Fruit fly (Drosophila melanogaster) whole organism, embryonic: Measurements from ENCODE around the gene hang.

Source experiments
- Aef1 ChIP-seq: fragments of 200-800 bp; sonication (Bioruptor generic); IDR thresholded peaks from 3 replicates; pipeline ENCODE4 v1.3.6; 2022; ENCODE audit warnings: missing biosample characterization, missing genetic modification characterization
- Atf-2 ChIP-seq: fragments of 200-800 bp; sonication (Bioruptor generic); optimal IDR thresholded peaks from 2 replicates; lab custom pipeline; 2016; ENCODE audit warnings: missing biosample characterization, missing genetic modification characterization
- Bgb ChIP-seq: fragments of 200-800 bp; sonication (Bioruptor generic); IDR thresholded peaks from 2 replicates; pipeline ENCODE4 v1.3.6; 2022; ENCODE audit warnings: missing biosample characterization, missing genetic modification characterization; ENCODE audit not compliant: partially characterized antibody
- CG10147 ChIP-seq: fragments of 200-800 bp; sonication (Bioruptor generic); optimal IDR thresholded peaks from 2 replicates; lab custom pipeline; 2019; ENCODE audit warnings: missing biosample characterization, mild to moderate bottlenecking, missing genetic modification characterization, moderate library complexity
- CG1024 ChIP-seq: fragments of 200-800 bp; sonication (Bioruptor generic); IDR thresholded peaks from 2 replicates; pipeline ENCODE4 v1.3.6; 2022; ENCODE audit warnings: missing biosample characterization, missing genetic modification characterization
- CG12942 ChIP-seq: fragments of 200-800 bp; sonication (Bioruptor generic); optimal IDR thresholded peaks from 3 replicates; lab custom pipeline; 2016; ENCODE audit warnings: missing biosample characterization, missing genetic modification characterization
- CG13123 ChIP-seq: fragments of 200-800 bp; sonication (Bioruptor generic); optimal IDR thresholded peaks from 2 replicates; lab custom pipeline; 2016; ENCODE audit warnings: missing biosample characterization, missing genetic modification characterization
- CG1603 ChIP-seq: fragments of 200-800 bp; sonication (Bioruptor generic); optimal IDR thresholded peaks from 2 replicates; lab custom pipeline; 2019; ENCODE audit warnings: missing biosample characterization, mild to moderate bottlenecking, missing genetic modification characterization, moderate library complexity
- CG17802 ChIP-seq: fragments of 200-800 bp; sonication (Bioruptor generic); optimal IDR thresholded peaks from 2 replicates; lab custom pipeline; 2018; ENCODE audit warnings: missing biosample characterization, mild to moderate bottlenecking, missing genetic modification characterization, moderate library complexity
- CG17829 ChIP-seq: fragments of 200-800 bp; optimal IDR thresholded peaks from 2 replicates; lab custom pipeline; 2019; ENCODE audit warnings: missing biosample characterization, mild to moderate bottlenecking, missing genetic modification characterization, moderate library complexity
- CG2712 ChIP-seq: fragments of 200-800 bp; optimal IDR thresholded peaks from 3 replicates; lab custom pipeline; 2019; ENCODE audit warnings: missing biosample characterization, mild to moderate bottlenecking, missing genetic modification characterization, moderate library complexity
- CG2889 ChIP-seq: fragments of 200-800 bp; sonication (Bioruptor generic); IDR thresholded peaks from 3 replicates; pipeline ENCODE4 v1.3.6; 2022; ENCODE audit warnings: missing biosample characterization, missing genetic modification characterization
- CG30403 ChIP-seq: fragments of 200-800 bp; sonication (Bioruptor generic); optimal IDR thresholded peaks from 3 replicates; lab custom pipeline; 2016; ENCODE audit warnings: missing biosample characterization, missing genetic modification characterization
- CG34376 ChIP-seq: fragments of 200-800 bp; sonication (Bioruptor generic); optimal IDR thresholded peaks from 2 replicates; lab custom pipeline; 2018; ENCODE audit warnings: missing biosample characterization, mild to moderate bottlenecking, missing genetic modification characterization
- CG3838 ChIP-seq: fragments of 200-800 bp; sonication (Bioruptor generic); optimal IDR thresholded peaks from 3 replicates; lab custom pipeline; 2016; ENCODE audit warnings: missing biosample characterization, missing genetic modification characterization
- CG4404 ChIP-seq: fragments of 200-800 bp; sonication (Bioruptor generic); IDR thresholded peaks from 2 replicates; pipeline ENCODE4 v1.3.6; 2022; ENCODE audit warnings: missing biosample characterization, missing genetic modification characterization
- CG4820 ChIP-seq: fragments of 200-800 bp; sonication (Bioruptor generic); optimal IDR thresholded peaks from 3 replicates; lab custom pipeline; 2016; ENCODE audit warnings: missing biosample characterization, missing genetic modification characterization
- CG6272 ChIP-seq: fragments of 200-800 bp; sonication (Bioruptor generic); IDR thresholded peaks from 2 replicates; pipeline ENCODE4 v1.3.6; 2022; ENCODE audit warnings: missing biosample characterization, missing genetic modification characterization
- CG6765 ChIP-seq: fragments of 200-800 bp; sonication (Bioruptor generic); optimal IDR thresholded peaks from 3 replicates; lab custom pipeline; 2017; ENCODE audit warnings: missing biosample characterization, mild to moderate bottlenecking, missing genetic modification characterization
- CG8924 ChIP-seq: fragments of 200-800 bp; optimal IDR thresholded peaks from 3 replicates; lab custom pipeline; 2019; ENCODE audit warnings: missing biosample characterization, mild to moderate bottlenecking, missing genetic modification characterization, moderate library complexity
- CG9215 ChIP-seq: fragments of 200-800 bp; sonication (Bioruptor generic); IDR thresholded peaks from 2 replicates; pipeline ENCODE4 v1.3.6; 2022; ENCODE audit warnings: missing biosample characterization, missing genetic modification characterization
- CG9727 ChIP-seq: fragments of 200-800 bp; sonication (Bioruptor generic); optimal IDR thresholded peaks from 3 replicates; lab custom pipeline; 2017; ENCODE audit warnings: missing biosample characterization, mild to moderate bottlenecking, missing genetic modification characterization
- CHES-1-like ChIP-seq: fragments of 200-800 bp; sonication (Bioruptor generic); optimal IDR thresholded peaks from 2 replicates; lab custom pipeline; 2016; ENCODE audit warnings: missing biosample characterization, missing genetic modification characterization
- Dfd ChIP-seq, 2 experiments: fragments of >200 bp; optimal IDR thresholded peaks; 2 replicates each; lab custom pipeline; 2017; ENCODE audit warnings: missing biosample characterization in 2 of 2, missing genetic modification characterization in 2 of 2
- Doc3 ChIP-seq: fragments of 200-800 bp; sonication (Bioruptor generic); IDR thresholded peaks from 3 replicates; pipeline ENCODE4 v1.3.6; 2022; ENCODE audit warnings: missing biosample characterization, missing genetic modification characterization; ENCODE audit not compliant: partially characterized antibody
- Fer2 ChIP-seq: fragments of 200-800 bp; sonication (Bioruptor generic); optimal IDR thresholded peaks from 2 replicates; lab custom pipeline; 2018; ENCODE audit warnings: missing biosample characterization, mild to moderate bottlenecking, missing genetic modification characterization, moderate library complexity
- H15 ChIP-seq: fragments of 200-800 bp; sonication (Bioruptor generic); IDR thresholded peaks from 3 replicates; pipeline ENCODE4 v1.3.6; 2022; ENCODE audit warnings: missing biosample characterization, missing genetic modification characterization
- Hr3 ChIP-seq: fragments of 200-800 bp; sonication (Bioruptor generic); optimal IDR thresholded peaks from 3 replicates; lab custom pipeline; 2016; ENCODE audit warnings: missing biosample characterization, missing genetic modification characterization
- Hr51 ChIP-seq, 2 experiments: fragments of 200-800 bp; sonication (Bioruptor generic); optimal IDR thresholded peaks; 2 replicates in 1 of 2; 3 replicates in 1 of 2; lab custom pipeline; 2016 to 2018; ENCODE audit warnings: missing biosample characterization in 2 of 2, missing genetic modification characterization in 2 of 2, mild to moderate bottlenecking in 1 of 2, moderate library complexity in 1 of 2
- Hsf ChIP-seq: fragments of 200-800 bp; sonication (Bioruptor generic); optimal IDR thresholded peaks from 3 replicates; lab custom pipeline; 2016; ENCODE audit warnings: missing biosample characterization, missing genetic modification characterization
- Mrtf ChIP-seq: fragments of 200-800 bp; sonication (Bioruptor generic); IDR thresholded peaks from 3 replicates; pipeline ENCODE4 v1.3.6; 2022; ENCODE audit warnings: missing biosample characterization, missing genetic modification characterization
- Opbp ChIP-seq: fragments of 200-800 bp; sonication (Bioruptor generic); IDR thresholded peaks from 3 replicates; pipeline ENCODE4 v1.3.6; 2022; ENCODE audit warnings: missing biosample characterization, missing genetic modification characterization; ENCODE audit not compliant: partially characterized antibody
- Optix ChIP-seq: fragments of 200-800 bp; sonication (Bioruptor generic); IDR thresholded peaks from 3 replicates; pipeline ENCODE4 v1.3.6; 2022; ENCODE audit warnings: missing biosample characterization, missing genetic modification characterization
- Sox100B ChIP-seq: fragments of 200-800 bp; sonication (Bioruptor generic); optimal IDR thresholded peaks from 3 replicates; lab custom pipeline; 2018; ENCODE audit warnings: missing biosample characterization, mild to moderate bottlenecking, missing genetic modification characterization
- Usf ChIP-seq: fragments of 200-800 bp; sonication (Bioruptor generic); optimal IDR thresholded peaks from 2 replicates; lab custom pipeline; 2017; ENCODE audit warnings: missing genotype, missing biosample characterization, missing genetic modification characterization
- ara ChIP-seq: fragments of 200-800 bp; sonication (Bioruptor generic); IDR thresholded peaks from 2 replicates; pipeline ENCODE4 v1.3.6; 2022; ENCODE audit warnings: missing biosample characterization, missing genetic modification characterization
- cg ChIP-seq: fragments of 200-800 bp; sonication (Bioruptor generic); optimal IDR thresholded peaks from 3 replicates; lab custom pipeline; 2019; ENCODE audit warnings: missing biosample characterization, mild to moderate bottlenecking, missing genetic modification characterization, moderate library complexity
- chif ChIP-seq, 2 experiments: fragments of 200-800 bp; sonication (Bioruptor generic); optimal IDR thresholded peaks; 3 replicates each; lab custom pipeline; 2016; ENCODE audit warnings: missing biosample characterization in 2 of 2, missing genetic modification characterization in 2 of 2
- dpn ChIP-seq, 2 experiments: fragments of 200-800 bp; sonication (Bioruptor generic); optimal IDR thresholded peaks; 3 replicates each; lab custom pipeline; 2016; ENCODE audit warnings: missing biosample characterization in 2 of 2, missing genetic modification characterization in 2 of 2
- fd102C ChIP-seq: fragments of 200-800 bp; sonication (Bioruptor generic); optimal IDR thresholded peaks from 2 replicates; lab custom pipeline; 2018; ENCODE audit warnings: missing biosample characterization, mild to moderate bottlenecking, missing genetic modification characterization, moderate library complexity
- fru ChIP-seq: fragments of >200 bp; optimal IDR thresholded peaks from 2 replicates; lab custom pipeline; 2017
- h ChIP-seq: fragments of >200 bp; optimal IDR thresholded peaks from 2 replicates; lab custom pipeline; 2017
- ken ChIP-seq: fragments of 200-800 bp; sonication (Bioruptor generic); IDR thresholded peaks from 3 replicates; pipeline ENCODE4 v1.3.6; 2022; ENCODE audit warnings: missing biosample characterization, missing genetic modification characterization
- mirr ChIP-seq: fragments of 200-800 bp; sonication (Bioruptor generic); optimal IDR thresholded peaks from 3 replicates; lab custom pipeline; 2018; ENCODE audit warnings: missing biosample characterization, mild to moderate bottlenecking, missing genetic modification characterization
- nom ChIP-seq: fragments of 200-800 bp; sonication (Bioruptor generic); optimal IDR thresholded peaks from 2 replicates; lab custom pipeline; 2017; ENCODE audit warnings: missing biosample characterization, missing genetic modification characterization, mild to moderate bottlenecking, moderate library complexity, missing genetic modification reagents
- pum ChIP-seq: fragments of 200-800 bp; sonication (Bioruptor generic); optimal IDR thresholded peaks from 2 replicates; lab custom pipeline; 2016; ENCODE audit warnings: missing biosample characterization, missing genetic modification characterization
- shn ChIP-seq: fragments of 200-800 bp; sonication (Bioruptor generic); optimal IDR thresholded peaks from 3 replicates; lab custom pipeline; 2016; ENCODE audit warnings: missing biosample characterization, missing genetic modification characterization
- sug ChIP-seq: fragments of 200-800 bp; optimal IDR thresholded peaks from 2 replicates; lab custom pipeline; 2019; ENCODE audit warnings: missing biosample characterization, mild to moderate bottlenecking, missing genetic modification characterization, moderate library complexity
- tgo ChIP-seq: fragments of 200-800 bp; sonication (Bioruptor generic); IDR thresholded peaks from 3 replicates; pipeline ENCODE4 v1.3.6; 2022; ENCODE audit warnings: missing biosample characterization, missing genetic modification characterization
- zfh1 ChIP-seq: fragments of 200-800 bp; sonication (Bioruptor generic); IDR thresholded peaks from 3 replicates; pipeline ENCODE4 v1.3.6; 2022; ENCODE audit warnings: missing biosample characterization, missing genetic modification characterization

Gene hang

DNA sequence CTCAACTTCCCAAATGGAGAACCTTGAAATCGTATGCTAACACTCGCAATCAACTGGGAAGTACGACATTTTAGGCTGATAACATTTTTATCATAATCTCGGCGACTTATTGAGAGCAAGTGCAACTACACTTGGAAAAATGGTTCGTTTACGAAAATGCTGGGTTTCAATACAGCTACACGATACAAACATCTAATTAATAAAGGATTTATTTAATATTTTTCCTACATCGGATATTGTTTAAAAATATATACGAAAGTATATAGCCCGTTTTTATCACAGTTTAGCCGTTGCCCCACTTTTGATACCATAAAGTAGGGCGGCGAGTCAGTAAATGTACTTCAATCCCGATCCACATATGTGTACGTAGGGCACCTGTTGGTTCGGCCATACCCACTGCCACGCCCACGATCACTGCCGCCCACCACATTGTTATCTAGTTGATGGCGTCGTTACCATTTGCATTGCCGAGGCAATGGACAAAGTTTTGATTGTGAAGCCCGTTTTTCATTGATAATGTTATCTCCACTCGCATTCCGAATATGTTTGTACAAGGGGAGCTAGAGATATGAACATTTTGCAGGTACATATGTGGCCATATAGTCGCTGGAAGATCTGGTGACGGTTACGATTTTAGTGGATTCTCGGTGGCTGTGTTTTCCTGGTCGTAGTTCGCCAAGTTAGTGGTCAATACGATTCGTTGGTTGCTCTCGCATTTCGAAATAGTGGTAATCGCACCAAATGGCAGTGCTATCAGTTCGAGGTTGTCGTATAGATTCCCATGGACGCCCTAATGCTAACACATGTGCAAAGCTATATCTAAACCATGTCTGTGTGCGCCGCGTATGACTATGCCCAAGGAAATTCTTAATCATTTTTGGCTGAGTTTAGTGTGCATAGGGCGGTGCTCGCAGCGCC lies 7.9 kb upstream of the hang start, which contains the start of gene Traf-like (continued):
- TF ChIP-seq CG2889 (GFP tag; lab: Robert Waterston, UW) (no peak), Aef1 (GFP tag; lab: Robert Waterston, UW) (no peak), CG1603 (tag; lab: Kevin White, UChicago) (peak; percentile 48), CG17802 (tag; lab: Kevin White, UChicago) (no peak), CG17829 (tag; lab: Kevin White, UChicago) (peak; percentile 1), CG6765 (GFP tag; lab: Kevin White, UChicago) (no peak), fd102C (no peak), CG4404 (GFP tag; lab: Robert Waterston, UW) (no peak), H15 (GFP tag; lab: Robert Waterston, UW) (no peak), Doc3 (GFP tag; lab: Robert Waterston, UW) (no peak), pum (GFP tag; lab: Kevin White, UChicago) (no peak), CG2712 (tag; lab: Kevin White, UChicago) (peak; percentile 8), CG4820 (no peak), Sox100B (GFP tag; lab: Kevin White, UChicago) (peak; percentile 2), Usf (no peak), CG30403 (peak; percentile 5), Atf-2 (GFP tag; lab: Kevin White, UChicago) (no peak), Hr3 (GFP tag; lab: Kevin White, UChicago) (peak; percentile 61), Opbp (GFP tag; lab: Robert Waterston, UW) (no peak), CG1024 (GFP tag; lab: Robert Waterston, UW) (no peak), Bgb (GFP tag; lab: Robert Waterston, UW) (no peak), CG10147 (no peak), CG8924 (tag; lab: Kevin White, UChicago) (peak; percentile 22), Optix (GFP tag; lab: Robert Waterston, UW) (no peak), Fer2 (tag; lab: Kevin White, UChicago) (no peak), CG12942 (no peak), CG34376 (GFP tag; lab: Kevin White, UChicago) (peak; percentile 67), sug (tag; lab: Kevin White, UChicago) (peak; percentile 49), shn (GFP tag; lab: Kevin White, UChicago) (no peak), chif (GFP tag; optimal IDR thresholded peaks at IDR 0.05; lab: Kevin White, UChicago) (no peak), fru (no peak), CHES-1-like (GFP tag; lab: Kevin White, UChicago) (no peak), CG9215 (no peak), ken (GFP tag; lab: Robert Waterston, UW) (0 out of 3 replicates have a peak, but pooled peaks have one; percentile 32), nom (GFP tag; lab: Kevin White, UChicago) (no peak), CG3838 (GFP tag; lab: Kevin White, UChicago) (no peak), Dfd (GFP tag; optimal IDR thresholded peaks at IDR 0.05; lab: Kevin White, UChicago) (no peak), Hr51 (GFP tag; optimal IDR thresholded peaks at IDR 0.05; lab: Kevin White, UChicago) (peak in 1 of 2 experiments; percentile 41), CG13123 (GFP tag; lab: Kevin White, UChicago) (no peak), cg (GFP tag; lab: Kevin White, UChicago) (peak; percentile 14), CG9727 (GFP tag; lab: Kevin White, UChicago) (no peak), h (lab: Kevin White, UChicago) (no peak), zfh1 (no peak), dpn (GFP tag; optimal IDR thresholded peaks at IDR 0.05; lab: Kevin White, UChicago) (no peak), CG6272 (GFP tag; lab: Robert Waterston, UW) (no peak), Hsf (no peak), ara (GFP tag; lab: Robert Waterston, UW) (no peak), tgo (GFP tag; lab: Robert Waterston, UW) (peak; percentile 50; the same call in 2 of the 3 replicates), Mrtf (GFP tag; lab: Robert Waterston, UW) (no peak), mirr (GFP tag; lab: Kevin White, UChicago) (peak; percentile 76)
